Worm (Caenorhabditis elegans): ENCODE data around the gene Y70G10A.4.
"Not testable (repeated sequence)": the region's sequence is repeated elsewhere in the genome, so short reads cannot be mapped to it uniquely, and the experiment has no call there.

ce11 chrIII:10221860-10222259, at the start of gene Y70G10A.4:
- TF ChIP-seq fkh-10 (GFP tag; optimal IDR thresholded peaks at IDR 0.05); tbx-2 (tag; optimal IDR thresholded peaks at IDR 0.05); pag-3 (tag; optimal IDR thresholded peaks at IDR 0.05; ENCODE audit: borderline replicate concordance): not testable (repeated sequence)
